Worm (Caenorhabditis elegans) whole organism, L4/young adult: ENCODE results near the gene glt-4.

Experiments used
- W03F9.2 ChIP-seq: fragments of 150-350 bp; optimal IDR thresholded peaks from 2 replicates; lab custom pipeline; 2014; ENCODE audit warnings: missing biosample characterization, missing genetic modification characterization
- him-1 ChIP-seq: sonication (generic microtip); optimal IDR thresholded peaks from 2 replicates; lab custom pipeline; 2016; ENCODE audit warnings: missing genotype, missing genetic modification reagents, missing genetic modification characterization, missing compliant biosample characterization

DNA sequence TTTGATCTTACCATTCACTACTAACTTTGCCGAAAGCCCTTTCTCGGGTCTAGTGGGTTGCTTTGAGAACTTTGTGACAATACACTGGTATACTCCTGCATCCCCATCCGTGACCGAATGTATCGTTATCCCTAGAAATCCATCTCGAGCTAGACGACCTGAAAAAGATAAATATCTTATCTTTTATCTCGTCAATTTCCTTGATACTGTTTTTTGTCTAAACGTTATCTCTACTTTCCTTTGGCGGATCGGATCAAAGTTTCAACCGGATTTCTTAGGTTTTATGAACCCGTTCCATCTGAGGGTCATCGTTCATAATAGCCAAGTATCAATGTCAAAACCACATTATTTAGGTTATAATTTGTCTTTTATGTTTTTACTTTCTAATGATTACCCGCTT lies 18.7 kb upstream of the glt-4 start:
- no peak for TF ChIP-seq W03F9.2
- no peak for TF ChIP-seq him-1 (tag; lab: Kevin White, UChicago)
